Worm (Caenorhabditis elegans): Measurements from ENCODE around the gene F10C2.4.

- TF ChIP-seq ama-1 (optimal IDR thresholded peaks at IDR 0.05) (no peak), ceh-36 (tag; optimal IDR thresholded peaks at IDR 0.05) (no peak), flt-1 (GFP tag; IDR thresholded peaks at IDR 0.05) (no peak), hmbx-1 (tag; optimal IDR thresholded peaks at IDR 0.05) (no peak), tbx-11 (GFP tag; IDR thresholded peaks at IDR 0.05) (no peak), F13C5.2 (tag; optimal IDR thresholded peaks at IDR 0.05) (no peak), aly-1 (tag; optimal IDR thresholded peaks at IDR 0.05) (no peak), sea-1 (GFP tag; conservative IDR thresholded peaks at IDR 0.05) (no peak), tra-4 (tag; optimal IDR thresholded peaks at IDR 0.05) (no peak)
These were observed 7.1 kb downstream of the F10C2.4 start, which contains the start of gene dars-2 for ce11 chrV:12048445-12048844.
